Worm (Caenorhabditis elegans) whole organism, L4 larva: ENCODE results near the gene F25B5.5.

Source experiments
- fos-1 ChIP-seq: fragments of 150-350 bp; optimal IDR thresholded peaks from 2 replicates; lab custom pipeline; 2014; ENCODE audit warnings: missing biosample characterization, missing genetic modification characterization
- hlh-30 ChIP-seq: sonication (generic microtip); optimal IDR thresholded peaks from 2 replicates; lab custom pipeline; 2017; ENCODE audit warnings: antibody characterized with exemption, mild to moderate bottlenecking, missing genetic modification characterization, missing compliant biosample characterization; ENCODE audit not compliant: insufficient read depth
- lin-38 ChIP-seq: fragments of 200-800 bp; sonication (Bioruptor generic); IDR thresholded peaks from 2 replicates; pipeline ENCODE4 v1.3.6; 2022; ENCODE audit warnings: missing genetic modification reagents, missing genetic modification characterization, missing compliant biosample characterization
- lsy-2 ChIP-seq, 2 experiments: fragments of 150-350 bp in 1 of 2; sonication (generic microtip) in 1 of 2; optimal IDR thresholded peaks; 2 replicates each; lab custom pipeline; 2014 to 2017; ENCODE audit warnings: missing biosample characterization in 2 of 2, missing genetic modification characterization in 2 of 2
- madf-9 ChIP-seq: fragments of 200-800 bp; sonication (Bioruptor generic); conservative IDR thresholded peaks from 2 replicates; pipeline ENCODE4 v1.3.6; 2022; ENCODE audit warnings: missing genetic modification reagents, missing genetic modification characterization, missing compliant biosample characterization
- mdl-1 ChIP-seq, 2 experiments: fragments of 150-350 bp in 1 of 2; sonication (generic microtip) in 1 of 2; optimal IDR thresholded peaks; 2 replicates each; lab custom pipeline; 2014 to 2017; ENCODE audit warnings: missing biosample characterization in 2 of 2, missing genetic modification characterization in 2 of 2
- nhr-11 ChIP-seq: fragments of 150-350 bp; optimal IDR thresholded peaks from 2 replicates; lab custom pipeline; 2014; ENCODE audit warnings: missing biosample characterization, missing genetic modification characterization
- nhr-76 ChIP-seq: fragments of 150-350 bp; optimal IDR thresholded peaks from 2 replicates; lab custom pipeline; 2014; ENCODE audit warnings: missing biosample characterization, missing genetic modification characterization
- snpc-1.2 ChIP-seq: fragments of 200-800 bp; sonication (Bioruptor generic); IDR thresholded peaks from 2 replicates; pipeline ENCODE4 v1.3.6; 2022; ENCODE audit warnings: missing genetic modification reagents, missing genetic modification characterization, missing compliant biosample characterization
- snpc-4 ChIP-seq: fragments of 150-350 bp; optimal IDR thresholded peaks from 2 replicates; lab custom pipeline; 2014; ENCODE audit warnings: missing biosample characterization, missing genetic modification characterization
- zag-1 ChIP-seq: fragments of 150-350 bp; optimal IDR thresholded peaks from 2 replicates; lab custom pipeline; 2014; ENCODE audit warnings: missing biosample characterization, missing genetic modification characterization
- ztf-11 ChIP-seq: fragments of 150-350 bp; optimal IDR thresholded peaks from 2 replicates; lab custom pipeline; 2014; ENCODE audit warnings: missing biosample characterization, missing genetic modification characterization

- TF ChIP-seq zag-1 (tag; lab: Kevin White, UChicago) (no peak), snpc-4 (tag; lab: Kevin White, UChicago) (no peak), lsy-2 (tag; optimal IDR thresholded peaks at IDR 0.05; lab: Kevin White, UChicago) (no peak), madf-9 (GFP tag; lab: Robert Waterston, UW) (no peak), ztf-11 (tag; lab: Kevin White, UChicago) (no peak), hlh-30 (tag; lab: Kevin White, UChicago) (no peak), lin-38 (GFP tag; lab: Robert Waterston, UW) (no peak), nhr-76 (no peak), snpc-1.2 (no peak), nhr-11 (tag; lab: Kevin White, UChicago) (no peak), mdl-1 (tag; optimal IDR thresholded peaks at IDR 0.05; lab: Kevin White, UChicago) (no peak), fos-1 (tag; lab: Kevin White, UChicago) (no peak)
These were observed 47.3 kb downstream of the F25B5.5 start for ce11 chrIII:5898631-5899030.
